Worm (Caenorhabditis elegans) whole organism, L4/young adult: ENCODE data around the gene nlp-16.

Experiments used
- W03F9.2 ChIP-seq: fragments of 150-350 bp; optimal IDR thresholded peaks from 2 replicates; lab custom pipeline; 2014; ENCODE audit warnings: missing biosample characterization, missing genetic modification characterization
- dao-5 ChIP-seq: sonication (generic microtip); optimal IDR thresholded peaks from 2 replicates; lab custom pipeline; 2016; ENCODE audit warnings: missing genotype, missing genetic modification characterization, moderate library complexity, missing compliant biosample characterization
- him-1 ChIP-seq: sonication (generic microtip); optimal IDR thresholded peaks from 2 replicates; lab custom pipeline; 2016; ENCODE audit warnings: missing genotype, missing genetic modification reagents, missing genetic modification characterization, missing compliant biosample characterization

Gene nlp-16

ce11 chrIV:6259732-6260131, at the start of gene nlp-16:
Gene nlp-16 (minus strand): TSS chrIV:6259832.
- no peak for TF ChIP-seq W03F9.2 (tag; lab: Kevin White, UChicago)
- TF ChIP-seq him-1 (tag; lab: Kevin White, UChicago) = no peak
- no peak for TF ChIP-seq dao-5 (tag; lab: Kevin White, UChicago)

- TF ChIP-seq him-1 (tag; lab: Kevin White, UChicago) (no peak), W03F9.2 (tag; lab: Kevin White, UChicago) (no peak), dao-5 (tag; lab: Kevin White, UChicago) (no peak)
Measured at ce11 chrIV:6307439-6307838, 47.8 kb upstream of the nlp-16 start, which contains the start of gene csp-2. Gene csp-2 (plus strand): TSS chrIV:6307739.

ce11 chrIV:6303642-6304041, 44.0 kb upstream of the nlp-16 start, which contains the start of gene srv-25:
Gene srv-25 (minus strand): TSS chrIV:6303742.
- TF ChIP-seq dao-5 (tag; lab: Kevin White, UChicago) (no peak), W03F9.2 (tag; lab: Kevin White, UChicago) (no peak), him-1 (tag; lab: Kevin White, UChicago) (no peak)

- TF ChIP-seq W03F9.2 (tag; lab: Kevin White, UChicago) (no peak), dao-5 (tag; lab: Kevin White, UChicago) (no peak)
Measured at ce11 chrIV:6301764-6302163, 42.1 kb upstream of the nlp-16 start, which contains the start of gene srv-26. Gene srv-26 (minus strand): TSS chrIV:6301864.

- TF ChIP-seq him-1 (tag; lab: Kevin White, UChicago) (no peak), W03F9.2 (tag; lab: Kevin White, UChicago) (no peak), dao-5 (tag; lab: Kevin White, UChicago) (no peak)
Measured at ce11 chrIV:6299523-6299922, 39.9 kb upstream of the nlp-16 start.

- TF ChIP-seq dao-5 (tag; lab: Kevin White, UChicago) (no peak), W03F9.2 (tag; lab: Kevin White, UChicago) (no peak), him-1 (tag; lab: Kevin White, UChicago) (no peak)
Measured at ce11 chrIV:6298253-6298652, 38.6 kb upstream of the nlp-16 start, which contains the start of gene srv-27. Gene srv-27 (minus strand): TSS chrIV:6298353.

- no peak for TF ChIP-seq dao-5 (tag; lab: Kevin White, UChicago)
Measured at ce11 chrIV:6294081-6294480, 34.4 kb upstream of the nlp-16 start, which contains the start of gene hil-2. Gene hil-2 (plus strand): TSS chrIV:6294240.

- TF ChIP-seq W03F9.2 (tag; lab: Kevin White, UChicago) = no peak
- no peak for TF ChIP-seq dao-5 (tag; lab: Kevin White, UChicago)
- no peak for TF ChIP-seq him-1 (tag; lab: Kevin White, UChicago)
Measured at ce11 chrIV:6290741-6291140, 31.1 kb upstream of the nlp-16 start, which contains the start of gene srv-24. Gene srv-24 (minus strand): TSS chrIV:6290841.

- no peak for TF ChIP-seq W03F9.2 (tag; lab: Kevin White, UChicago)
- TF ChIP-seq him-1 (tag; lab: Kevin White, UChicago) = no peak
- no peak for TF ChIP-seq dao-5 (tag; lab: Kevin White, UChicago)
Measured at ce11 chrIV:6284277-6284676, 24.6 kb upstream of the nlp-16 start, which contains the start of gene ops-1. Gene ops-1 (minus strand): TSS chrIV:6284377.

- TF ChIP-seq W03F9.2 (tag; lab: Kevin White, UChicago) = no peak
- no peak for TF ChIP-seq him-1 (tag; lab: Kevin White, UChicago)
- no peak for TF ChIP-seq dao-5 (tag; lab: Kevin White, UChicago)
Measured at ce11 chrIV:6282143-6282542, 22.5 kb upstream of the nlp-16 start, which contains the start of gene srv-32. Gene srv-32 (minus strand): TSS chrIV:6282243.

ce11 chrIV:6279392-6279791, 19.8 kb upstream of the nlp-16 start, which contains the start of gene sams-5:
Gene sams-5 (minus strand): TSS chrIV:6279522.
- TF ChIP-seq dao-5 (tag; lab: Kevin White, UChicago) = no peak
- TF ChIP-seq him-1 (tag; lab: Kevin White, UChicago) = no peak
- no peak for TF ChIP-seq W03F9.2 (tag; lab: Kevin White, UChicago)

- TF ChIP-seq W03F9.2 (tag; lab: Kevin White, UChicago) (no peak), dao-5 (tag; lab: Kevin White, UChicago) (no peak), him-1 (tag; lab: Kevin White, UChicago) (no peak)
Measured at ce11 chrIV:6275671-6276209, 16.1 kb upstream of the nlp-16 start, which contains the start of the genes aat-4 and T13A10.1. Gene aat-4 (minus strand): TSS chrIV:6275721. Gene T13A10.1 (plus strand): TSS chrIV:6276081.

- TF ChIP-seq dao-5 (tag; lab: Kevin White, UChicago) = no peak
- no peak for TF ChIP-seq W03F9.2 (tag; lab: Kevin White, UChicago)
Measured at ce11 chrIV:6271923-6272322, 12.3 kb upstream of the nlp-16 start, which contains the start of gene srv-31. Gene srv-31 (minus strand): TSS chrIV:6272023.

- no peak for TF ChIP-seq dao-5 (tag; lab: Kevin White, UChicago)
- no peak for TF ChIP-seq him-1 (tag; lab: Kevin White, UChicago)
- TF ChIP-seq W03F9.2 (tag; lab: Kevin White, UChicago) = no peak
Measured at ce11 chrIV:6269346-6269745, 9.7 kb upstream of the nlp-16 start, which contains the start of gene srv-30. Gene srv-30 (minus strand): TSS chrIV:6269446.
